Worm (Caenorhabditis elegans) whole organism, L3 larva: ENCODE results near the gene srh-95.

Source experiments
- mml-1 ChIP-seq: fragments of 150-350 bp; sonication (generic microtip); optimal IDR thresholded peaks from 3 replicates; lab custom pipeline; 2014; ENCODE audit warnings: missing biosample characterization, missing genetic modification characterization
- nhr-23 ChIP-seq: fragments of 150-350 bp; optimal IDR thresholded peaks from 2 replicates; lab custom pipeline; 2014; ENCODE audit warnings: missing biosample characterization, missing genetic modification reagents, missing genetic modification characterization
- nhr-77 ChIP-seq: fragments of 150-350 bp; optimal IDR thresholded peaks from 2 replicates; lab custom pipeline; 2014; ENCODE audit warnings: missing biosample characterization, missing genetic modification characterization

DNA sequence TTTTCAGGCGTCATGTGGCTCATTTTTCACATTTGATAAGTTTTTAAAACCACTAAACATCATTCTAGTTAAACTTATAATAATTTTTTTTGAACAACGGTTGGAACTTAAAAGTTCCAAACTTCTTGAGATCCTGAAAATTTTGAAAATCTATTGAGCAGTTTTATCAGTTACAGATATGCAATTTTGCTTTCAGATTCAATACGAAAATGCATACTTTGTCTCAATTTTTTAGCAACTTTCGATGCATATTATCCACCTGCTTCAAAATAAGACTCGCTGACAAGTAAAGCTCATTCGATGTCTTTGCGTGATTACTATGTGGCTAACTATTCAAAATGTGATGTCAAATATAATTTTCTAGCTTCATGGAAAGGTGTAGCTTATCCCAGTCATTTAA, at the start of gene srh-95:
- no peak for TF ChIP-seq mml-1 (tag; lab: Kevin White, UChicago)
- TF ChIP-seq nhr-77 = no peak
- TF ChIP-seq nhr-23 (tag; lab: Kevin White, UChicago) = no peak
